Fruit fly (Drosophila melanogaster) whole organism, embryonic: ENCODE results near the gene CG13138.
A peak's percentile ranks its signal among the peaks of the same experiment; 100 is the strongest.

Experiments used
- Atf3 ChIP-seq: fragments of 200-800 bp; sonication (Bioruptor generic); optimal IDR thresholded peaks from 3 replicates; lab custom pipeline; 2016; ENCODE audit warnings: missing biosample characterization, missing genetic modification characterization
- C15 ChIP-seq: fragments of 200-800 bp; sonication (Bioruptor generic); IDR thresholded peaks from 3 replicates; pipeline ENCODE4 v1.3.6; 2022; ENCODE audit warnings: missing biosample characterization, missing genetic modification characterization
- CG10462 ChIP-seq: fragments of 200-800 bp; sonication (Bioruptor generic); optimal IDR thresholded peaks from 2 replicates; lab custom pipeline; 2016; ENCODE audit warnings: missing biosample characterization, missing genetic modification characterization
- CG10543 ChIP-seq: fragments of 200-800 bp; sonication (Bioruptor generic); optimal IDR thresholded peaks from 3 replicates; lab custom pipeline; 2017; ENCODE audit warnings: missing biosample characterization, mild to moderate bottlenecking, missing genetic modification characterization, moderate library complexity
- CG10979 ChIP-seq: fragments of 200-800 bp; sonication (Bioruptor generic); optimal IDR thresholded peaks from 2 replicates; lab custom pipeline; 2018; ENCODE audit warnings: missing biosample characterization, mild to moderate bottlenecking, missing genetic modification characterization, moderate library complexity
- CG11093 ChIP-seq: fragments of 200-800 bp; sonication (Bioruptor generic); IDR thresholded peaks from 3 replicates; pipeline ENCODE4 v1.3.6; 2022; ENCODE audit warnings: missing biosample characterization, missing genetic modification characterization
- CG13123 ChIP-seq: fragments of 200-800 bp; sonication (Bioruptor generic); optimal IDR thresholded peaks from 2 replicates; lab custom pipeline; 2016; ENCODE audit warnings: missing biosample characterization, missing genetic modification characterization
- CG14710 ChIP-seq: fragments of 200-800 bp; sonication (Bioruptor generic); optimal IDR thresholded peaks from 3 replicates; lab custom pipeline; 2019; ENCODE audit warnings: missing biosample characterization, mild to moderate bottlenecking, missing genetic modification characterization, moderate library complexity
- CG17328 ChIP-seq: fragments of 200-800 bp; sonication (Bioruptor generic); IDR thresholded peaks from 2 replicates; pipeline ENCODE4 v1.3.6; 2022; ENCODE audit warnings: missing biosample characterization, missing genetic modification characterization
- CG17568 ChIP-seq: fragments of 200-800 bp; sonication (Bioruptor generic); optimal IDR thresholded peaks from 2 replicates; lab custom pipeline; 2018; ENCODE audit warnings: missing biosample characterization, mild to moderate bottlenecking, missing genetic modification characterization, moderate library complexity
- CG1832 ChIP-seq: fragments of 200-800 bp; sonication (Bioruptor generic); optimal IDR thresholded peaks from 2 replicates; lab custom pipeline; 2017; ENCODE audit warnings: missing biosample characterization, mild to moderate bottlenecking, missing genetic modification characterization, inconsistent platforms
- CG18764 ChIP-seq: fragments of 200-800 bp; sonication (Bioruptor generic); optimal IDR thresholded peaks from 3 replicates; lab custom pipeline; 2016; ENCODE audit warnings: missing biosample characterization, missing genetic modification characterization
- CG2889 ChIP-seq: fragments of 200-800 bp; sonication (Bioruptor generic); IDR thresholded peaks from 3 replicates; pipeline ENCODE4 v1.3.6; 2022; ENCODE audit warnings: missing biosample characterization, missing genetic modification characterization
- CG3163 ChIP-seq: fragments of 200-800 bp; sonication (Bioruptor generic); optimal IDR thresholded peaks from 3 replicates; lab custom pipeline; 2016; ENCODE audit warnings: missing biosample characterization, missing genetic modification characterization
- CG4282 ChIP-seq: fragments of 200-800 bp; sonication (Bioruptor generic); optimal IDR thresholded peaks from 2 replicates; lab custom pipeline; 2016; ENCODE audit warnings: missing biosample characterization, missing genetic modification characterization
- CG4360 ChIP-seq: fragments of 200-800 bp; sonication (Bioruptor generic); IDR thresholded peaks from 2 replicates; pipeline ENCODE4 v1.3.6; 2022; ENCODE audit warnings: missing biosample characterization, missing genetic modification characterization
- CG9215 ChIP-seq: fragments of 200-800 bp; sonication (Bioruptor generic); IDR thresholded peaks from 2 replicates; pipeline ENCODE4 v1.3.6; 2022; ENCODE audit warnings: missing biosample characterization, missing genetic modification characterization
- CHES-1-like ChIP-seq: fragments of 200-800 bp; sonication (Bioruptor generic); optimal IDR thresholded peaks from 2 replicates; lab custom pipeline; 2016; ENCODE audit warnings: missing biosample characterization, missing genetic modification characterization
- CTCF ChIP-seq: fragments of 200-800 bp; sonication (Bioruptor generic); optimal IDR thresholded peaks from 2 replicates; lab custom pipeline; 2017; ENCODE audit warnings: missing biosample characterization, mild to moderate bottlenecking, missing genetic modification characterization, moderate library complexity
- Camta ChIP-seq: fragments of 200-800 bp; sonication (Bioruptor generic); optimal IDR thresholded peaks from 2 replicates; lab custom pipeline; 2016; ENCODE audit warnings: missing biosample characterization, missing genetic modification characterization
- D ChIP-seq, 2 experiments: fragments of 200-800 bp in 1 of 2; fragments of >200 bp in 1 of 2; sonication (Bioruptor generic) in 1 of 2; optimal IDR thresholded peaks; 2 replicates in 1 of 2; 3 replicates in 1 of 2; lab custom pipeline; 2017; ENCODE audit warnings: mild to moderate bottlenecking in 1 of 2, missing biosample characterization in 1 of 2, missing genetic modification characterization in 1 of 2, missing genetic modification reagents in 1 of 2
- Dfd ChIP-seq, 2 experiments: fragments of >200 bp; optimal IDR thresholded peaks; 2 replicates each; lab custom pipeline; 2017; ENCODE audit warnings: missing biosample characterization in 2 of 2, missing genetic modification characterization in 2 of 2
- Dip2 ChIP-seq: fragments of 200-800 bp; sonication (Bioruptor generic); IDR thresholded peaks from 2 replicates; pipeline ENCODE4 v1.3.6; 2022; ENCODE audit warnings: missing biosample characterization, missing genetic modification characterization
- Elba2 ChIP-seq: fragments of 200-800 bp; sonication (Bioruptor generic); optimal IDR thresholded peaks from 3 replicates; lab custom pipeline; 2016; ENCODE audit warnings: missing biosample characterization, missing genetic modification characterization
- MBD-R2 ChIP-seq: fragments of 200-800 bp; sonication (Bioruptor generic); IDR thresholded peaks from 2 replicates; pipeline ENCODE4 v1.3.6; 2022; ENCODE audit warnings: missing biosample characterization, missing genetic modification characterization
- Pdp1 ChIP-seq, 2 experiments: fragments of 200-800 bp; sonication (Bioruptor generic); optimal IDR thresholded peaks; 3 replicates each; lab custom pipeline; 2016; ENCODE audit warnings: missing biosample characterization in 2 of 2, missing genetic modification characterization in 2 of 2, mild to moderate bottlenecking in 1 of 2, moderate library complexity in 1 of 2
- Poxn ChIP-seq: fragments of 200-800 bp; sonication (Bioruptor generic); IDR thresholded peaks from 2 replicates; pipeline ENCODE4 v1.3.6; 2022; ENCODE audit warnings: missing biosample characterization, missing genetic modification characterization
- Rx ChIP-seq: fragments of 200-800 bp; sonication (Bioruptor generic); IDR thresholded peaks from 2 replicates; pipeline ENCODE4 v1.3.6; 2022; ENCODE audit warnings: missing biosample characterization, missing genetic modification characterization
- Sox100B ChIP-seq: fragments of 200-800 bp; sonication (Bioruptor generic); optimal IDR thresholded peaks from 3 replicates; lab custom pipeline; 2018; ENCODE audit warnings: missing biosample characterization, mild to moderate bottlenecking, missing genetic modification characterization
- Sox102F ChIP-seq: fragments of 200-800 bp; sonication (Bioruptor generic); optimal IDR thresholded peaks from 2 replicates; lab custom pipeline; 2018; ENCODE audit warnings: missing biosample characterization, mild to moderate bottlenecking, missing genetic modification characterization, moderate library complexity
- Spps ChIP-seq: fragments of 200-800 bp; sonication (Bioruptor generic); optimal IDR thresholded peaks from 2 replicates; lab custom pipeline; 2018; ENCODE audit warnings: missing biosample characterization, mild to moderate bottlenecking, missing genetic modification characterization
- Vsx1 ChIP-seq: fragments of 200-800 bp; sonication (Bioruptor generic); optimal IDR thresholded peaks from 2 replicates; lab custom pipeline; 2017; ENCODE audit warnings: missing biosample characterization, mild to moderate bottlenecking, missing genetic modification characterization, missing genetic modification reagents
- bsh ChIP-seq, 2 experiments: fragments of 200-800 bp; sonication (Bioruptor generic); optimal IDR thresholded peaks; 2 replicates each; lab custom pipeline; 2017 to 2018; ENCODE audit warnings: mild to moderate bottlenecking in 2 of 2, missing biosample characterization in 2 of 2, missing genetic modification characterization in 2 of 2, moderate library complexity in 1 of 2
- cad ChIP-seq: fragments of >200 bp; optimal IDR thresholded peaks from 2 replicates; lab custom pipeline; 2017; ENCODE audit warnings: missing biosample characterization, missing genetic modification characterization
- cato ChIP-seq: fragments of 200-800 bp; sonication (Bioruptor generic); optimal IDR thresholded peaks from 2 replicates; lab custom pipeline; 2016; ENCODE audit warnings: missing biosample characterization, missing genetic modification characterization, borderline replicate concordance
- ci ChIP-seq: fragments of 200-800 bp; sonication (Bioruptor generic); IDR thresholded peaks from 3 replicates; pipeline ENCODE4 v1.3.6; 2022; ENCODE audit warnings: missing biosample characterization, missing genetic modification characterization
- dimm ChIP-seq: fragments of 200-800 bp; sonication (Bioruptor generic); IDR thresholded peaks from 2 replicates; pipeline ENCODE4 v1.3.6; 2022; ENCODE audit warnings: missing biosample characterization, missing genetic modification characterization
- fd102C ChIP-seq: fragments of 200-800 bp; sonication (Bioruptor generic); optimal IDR thresholded peaks from 2 replicates; lab custom pipeline; 2018; ENCODE audit warnings: missing biosample characterization, mild to moderate bottlenecking, missing genetic modification characterization, moderate library complexity
- fu2 ChIP-seq: fragments of 200-800 bp; sonication (Bioruptor generic); optimal IDR thresholded peaks from 2 replicates; lab custom pipeline; 2016; ENCODE audit warnings: missing biosample characterization, missing genetic modification characterization
- gcm2 ChIP-seq: fragments of 200-800 bp; sonication (Bioruptor generic); optimal IDR thresholded peaks from 2 replicates; lab custom pipeline; 2016; ENCODE audit warnings: missing biosample characterization, missing genetic modification characterization
- gfzf ChIP-seq: fragments of 200-800 bp; sonication (Bioruptor generic); optimal IDR thresholded peaks from 2 replicates; lab custom pipeline; 2016; ENCODE audit warnings: missing biosample characterization, mild to moderate bottlenecking, missing genetic modification characterization, moderate library complexity
- ham ChIP-seq: fragments of 200-800 bp; sonication (Bioruptor generic); IDR thresholded peaks from 2 replicates; pipeline ENCODE4 v1.3.6; 2022; ENCODE audit warnings: missing biosample characterization, missing genetic modification characterization
- hbn ChIP-seq: fragments of 200-800 bp; sonication (Bioruptor generic); IDR thresholded peaks from 2 replicates; pipeline ENCODE4 v1.3.6; 2022; ENCODE audit warnings: missing biosample characterization, missing genetic modification characterization; ENCODE audit not compliant: partially characterized antibody
- kni ChIP-seq: fragments of 200-800 bp; sonication (Bioruptor generic); optimal IDR thresholded peaks from 3 replicates; lab custom pipeline; 2017; ENCODE audit warnings: mild to moderate bottlenecking, missing biosample characterization, missing genetic modification reagents, missing genetic modification characterization
- knrl ChIP-seq: fragments of 200-800 bp; sonication (Bioruptor generic); IDR thresholded peaks from 3 replicates; pipeline ENCODE4 v1.3.6; 2022; ENCODE audit warnings: missing biosample characterization, missing genetic modification characterization; ENCODE audit not compliant: partially characterized antibody
- ranshi ChIP-seq: fragments of 200-800 bp; sonication (Bioruptor generic); IDR thresholded peaks from 2 replicates; pipeline ENCODE4 v1.3.6; 2022; ENCODE audit warnings: missing biosample characterization, missing genetic modification characterization
- repo ChIP-seq: fragments of 200-800 bp; sonication (Bioruptor generic); optimal IDR thresholded peaks from 2 replicates; lab custom pipeline; 2016; ENCODE audit warnings: missing biosample characterization, missing genetic modification characterization
- sc ChIP-seq, 3 experiments: fragments of >200 bp in 2 of 3; fragments of 200-800 bp in 1 of 3; sonication (Bioruptor generic) in 1 of 3; optimal IDR thresholded peaks; 2 replicates in 2 of 3; 3 replicates in 1 of 3; lab custom pipeline; 2017; ENCODE audit warnings: mild to moderate bottlenecking in 1 of 3, missing biosample characterization in 1 of 3, missing genetic modification characterization in 1 of 3, missing genetic modification reagents in 1 of 3
- sens-2 ChIP-seq: fragments of 200-800 bp; sonication (Bioruptor generic); IDR thresholded peaks from 2 replicates; pipeline ENCODE4 v1.3.6; 2022; ENCODE audit warnings: missing biosample characterization, missing genetic modification characterization
- slp2 ChIP-seq: fragments of 200-800 bp; sonication (Bioruptor generic); optimal IDR thresholded peaks from 2 replicates; lab custom pipeline; 2016; ENCODE audit warnings: missing biosample characterization, missing genetic modification characterization
- wor ChIP-seq: fragments of 200-800 bp; sonication (Bioruptor generic); IDR thresholded peaks from 2 replicates; pipeline ENCODE4 v1.3.6; 2022; ENCODE audit warnings: missing biosample characterization, missing genetic modification characterization
- z ChIP-seq: fragments of 200-800 bp; sonication (Bioruptor generic); IDR thresholded peaks from 3 replicates; pipeline ENCODE4 v1.3.6; 2022; ENCODE audit warnings: missing biosample characterization, missing genetic modification characterization

Gene CG13138

DNA sequence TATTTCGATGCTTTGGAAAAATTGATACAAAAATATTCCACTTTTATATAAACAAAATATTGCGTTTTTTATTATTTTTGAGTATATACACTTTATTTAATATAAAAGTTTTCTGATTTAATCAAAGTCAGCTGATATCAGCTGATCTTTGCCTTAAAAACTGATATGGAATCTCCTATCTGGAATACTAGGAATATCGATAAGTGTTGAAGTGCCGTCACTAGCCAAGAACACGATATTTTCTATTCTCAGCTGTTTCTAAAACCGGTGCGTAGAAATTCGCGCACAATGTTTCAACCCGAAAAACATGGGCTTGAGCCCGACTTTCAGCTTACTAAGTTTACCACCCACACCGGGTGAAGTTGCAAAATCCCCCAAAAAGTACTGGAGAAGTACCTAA, 40.7 kb upstream of the CG13138 start, which contains the start of gene Sps2 (continued):
- no peak for TF ChIP-seq ham (GFP tag; lab: Robert Waterston, UW)
- no peak for TF ChIP-seq CG10543 (GFP tag; lab: Kevin White, UChicago)
- TF ChIP-seq Spps (tag; lab: Kevin White, UChicago): no peak
- TF ChIP-seq Pdp1 (GFP tag; optimal IDR thresholded peaks at IDR 0.05; lab: Kevin White, UChicago): peak in 1 of 2 experiments; percentile 27
- TF ChIP-seq kni (GFP tag; lab: Kevin White, UChicago): no peak
- no peak for TF ChIP-seq ranshi
- no peak for TF ChIP-seq cato (GFP tag; lab: Kevin White, UChicago)
- no peak for TF ChIP-seq fu2
- no peak for TF ChIP-seq Dip2
- TF ChIP-seq Sox100B (GFP tag; lab: Kevin White, UChicago): no peak
- TF ChIP-seq Sox102F: no peak
- no peak for TF ChIP-seq bsh (GFP tag; optimal IDR thresholded peaks at IDR 0.05; lab: Kevin White, UChicago)
- peak; percentile 68; the same call in 1 of the 2 replicates for TF ChIP-seq hbn (GFP tag; lab: Robert Waterston, UW)
- no peak for TF ChIP-seq Poxn
- no peak for TF ChIP-seq CG1832 (GFP tag; lab: Kevin White, UChicago)
- no peak for TF ChIP-seq gcm2
- TF ChIP-seq D (optimal IDR thresholded peaks at IDR 0.05; lab: Kevin White, UChicago): no peak
- TF ChIP-seq D (GFP tag; optimal IDR thresholded peaks at IDR 0.05; lab: Kevin White, UChicago): no peak
- TF ChIP-seq sens-2 (GFP tag; lab: Robert Waterston, UW): no peak
- TF ChIP-seq CG14710 (tag; lab: Kevin White, UChicago): peak; percentile 45
- no peak for TF ChIP-seq C15
- TF ChIP-seq Camta (GFP tag; lab: Kevin White, UChicago): no peak
- TF ChIP-seq cad: no peak
- TF ChIP-seq fd102C (GFP tag; lab: Kevin White, UChicago): no peak
- TF ChIP-seq CTCF (GFP tag; lab: Kevin White, UChicago): no peak
- TF ChIP-seq knrl (GFP tag; lab: Robert Waterston, UW): peak; percentile 75; the same call in 2 of the 3 replicates
- peak; percentile 27; the same call in 1 of the 2 replicates for TF ChIP-seq CG17328
- no peak for TF ChIP-seq Dfd (GFP tag; optimal IDR thresholded peaks at IDR 0.05; lab: Kevin White, UChicago)
- no peak for TF ChIP-seq sc (optimal IDR thresholded peaks at IDR 0.05; lab: Kevin White, UChicago)
- no peak for TF ChIP-seq sc (GFP tag; optimal IDR thresholded peaks at IDR 0.05; lab: Kevin White, UChicago)
- TF ChIP-seq dimm (GFP tag; lab: Robert Waterston, UW): no peak
- no peak for TF ChIP-seq CG4360
- TF ChIP-seq gfzf (GFP tag; lab: Kevin White, UChicago): peak; percentile 12
- no peak for TF ChIP-seq ci (GFP tag; lab: Robert Waterston, UW)
- TF ChIP-seq CG3163 (GFP tag; lab: Kevin White, UChicago): no peak
- no peak for TF ChIP-seq CG2889
- no peak for TF ChIP-seq slp2 (GFP tag; lab: Kevin White, UChicago)
- peak; percentile 89 for TF ChIP-seq MBD-R2 (GFP tag; lab: Robert Waterston, UW)
- TF ChIP-seq Elba2 (GFP tag; lab: Kevin White, UChicago): peak; percentile 23
- no peak for TF ChIP-seq CG10462 (GFP tag; lab: Kevin White, UChicago)
- TF ChIP-seq CG18764 (GFP tag; lab: Kevin White, UChicago): no peak
- TF ChIP-seq CG13123 (GFP tag; lab: Kevin White, UChicago): no peak
- TF ChIP-seq CG17568 (GFP tag; lab: Kevin White, UChicago): no peak
- no peak for TF ChIP-seq Vsx1 (GFP tag; lab: Kevin White, UChicago)
- no peak for TF ChIP-seq z (GFP tag; lab: Robert Waterston, UW)
- TF ChIP-seq Atf3 (GFP tag; lab: Kevin White, UChicago): no peak
- TF ChIP-seq CG4282: no peak
- TF ChIP-seq CG9215 (GFP tag; lab: Robert Waterston, UW): no peak
- TF ChIP-seq CHES-1-like (GFP tag; lab: Kevin White, UChicago): no peak
- peak; percentile 24 for TF ChIP-seq CG10979 (tag; lab: Kevin White, UChicago)
- no peak for TF ChIP-seq Rx (GFP tag; lab: Robert Waterston, UW)
- no peak for TF ChIP-seq wor (GFP tag; lab: Robert Waterston, UW)
- TF ChIP-seq CG11093 (GFP tag; lab: Robert Waterston, UW): no peak
- no peak for TF ChIP-seq repo (GFP tag; lab: Kevin White, UChicago)
